Fruit fly (Drosophila melanogaster) whole organism, embryonic: ENCODE measurements around the gene Atat.

Experiments
- Atf-2 ChIP-seq: fragments of 200-800 bp; sonication (Bioruptor generic); optimal IDR thresholded peaks from 2 replicates; lab custom pipeline; 2016; ENCODE audit warnings: missing biosample characterization, missing genetic modification characterization
- CG10267 ChIP-seq: fragments of 200-800 bp; sonication (Bioruptor generic); optimal IDR thresholded peaks from 2 replicates; lab custom pipeline; 2018; ENCODE audit warnings: missing biosample characterization, mild to moderate bottlenecking, missing genetic modification characterization, moderate library complexity
- CG11398 ChIP-seq: fragments of 200-800 bp; sonication (Bioruptor generic); optimal IDR thresholded peaks from 2 replicates; lab custom pipeline; 2016; ENCODE audit warnings: missing biosample characterization, missing genetic modification characterization
- CG12155 ChIP-seq: fragments of 200-800 bp; sonication (Bioruptor generic); optimal IDR thresholded peaks from 3 replicates; lab custom pipeline; 2016; ENCODE audit warnings: missing biosample characterization, missing genetic modification characterization
- CG12236 ChIP-seq: fragments of 200-800 bp; sonication (Bioruptor generic); optimal IDR thresholded peaks from 2 replicates; lab custom pipeline; 2016; ENCODE audit warnings: missing biosample characterization, missing genetic modification characterization
- CG1233 ChIP-seq: fragments of 200-800 bp; sonication (Bioruptor generic); optimal IDR thresholded peaks from 4 replicates; lab custom pipeline; 2018; ENCODE audit warnings: missing biosample characterization, mild to moderate bottlenecking, missing genetic modification characterization
- CG12744 ChIP-seq: fragments of 200-800 bp; sonication (Bioruptor generic); optimal IDR thresholded peaks from 2 replicates; lab custom pipeline; 2016; ENCODE audit warnings: missing biosample characterization, missing genetic modification characterization
- CG12769 ChIP-seq: fragments of 200-800 bp; sonication (Bioruptor generic); optimal IDR thresholded peaks from 2 replicates; lab custom pipeline; 2019; ENCODE audit warnings: missing biosample characterization, mild to moderate bottlenecking, missing genetic modification characterization, moderate library complexity
- CG12942 ChIP-seq: fragments of 200-800 bp; sonication (Bioruptor generic); optimal IDR thresholded peaks from 3 replicates; lab custom pipeline; 2016; ENCODE audit warnings: missing biosample characterization, missing genetic modification characterization
- CG13775 ChIP-seq: fragments of 200-800 bp; sonication (Bioruptor generic); optimal IDR thresholded peaks from 3 replicates; lab custom pipeline; 2017; ENCODE audit warnings: missing biosample characterization, mild to moderate bottlenecking, missing genetic modification characterization
- CG14965 ChIP-seq: fragments of 200-800 bp; sonication (Bioruptor generic); optimal IDR thresholded peaks from 2 replicates; lab custom pipeline; 2016; ENCODE audit warnings: missing biosample characterization, missing genetic modification characterization, borderline replicate concordance
- CG17361 ChIP-seq: fragments of 200-800 bp; sonication (Bioruptor generic); IDR thresholded peaks from 3 replicates; pipeline ENCODE4 v1.3.6; 2022; ENCODE audit warnings: missing biosample characterization, missing genetic modification characterization
- CG18476 ChIP-seq: fragments of 200-800 bp; sonication (Bioruptor generic); optimal IDR thresholded peaks from 2 replicates; lab custom pipeline; 2016; ENCODE audit warnings: missing biosample characterization, mild to moderate bottlenecking, missing genetic modification characterization
- CG2116 ChIP-seq: fragments of 200-800 bp; sonication (Bioruptor generic); optimal IDR thresholded peaks from 3 replicates; lab custom pipeline; 2018; ENCODE audit warnings: missing biosample characterization, mild to moderate bottlenecking, missing genetic modification characterization
- CG32772 ChIP-seq: fragments of 200-800 bp; sonication (Bioruptor generic); IDR thresholded peaks from 2 replicates; pipeline ENCODE4 v1.3.6; 2022; ENCODE audit warnings: missing biosample characterization, missing genetic modification characterization
- CG4854 ChIP-seq: fragments of 200-800 bp; sonication (Bioruptor generic); optimal IDR thresholded peaks from 2 replicates; lab custom pipeline; 2016; ENCODE audit warnings: missing biosample characterization, missing genetic modification characterization, inconsistent platforms
- CG5953 ChIP-seq: fragments of 200-800 bp; sonication (Bioruptor generic); IDR thresholded peaks from 2 replicates; pipeline ENCODE4 v1.3.6; 2022; ENCODE audit warnings: missing biosample characterization, missing genetic modification characterization
- CG9609 ChIP-seq: fragments of 200-800 bp; sonication (Bioruptor generic); optimal IDR thresholded peaks from 3 replicates; lab custom pipeline; 2016; ENCODE audit warnings: missing biosample characterization, missing genetic modification characterization
- CG9876 ChIP-seq: fragments of 200-800 bp; sonication (Bioruptor generic); optimal IDR thresholded peaks from 2 replicates; lab custom pipeline; 2016; ENCODE audit warnings: missing biosample characterization, missing genetic modification characterization
- Dbx ChIP-seq: fragments of 200-800 bp; sonication (Bioruptor generic); IDR thresholded peaks from 3 replicates; pipeline ENCODE4 v1.3.6; 2022; ENCODE audit warnings: missing biosample characterization, missing genetic modification characterization
- Drgx ChIP-seq: fragments of 200-800 bp; sonication (Bioruptor generic); IDR thresholded peaks from 2 replicates; pipeline ENCODE4 v1.3.6; 2022; ENCODE audit warnings: missing biosample characterization, missing genetic modification characterization
- Hand ChIP-seq: fragments of 200-800 bp; sonication (Bioruptor generic); optimal IDR thresholded peaks from 2 replicates; lab custom pipeline; 2017; ENCODE audit warnings: mild to moderate bottlenecking, missing biosample characterization, missing genetic modification reagents, missing genetic modification characterization
- Hmr ChIP-seq: fragments of 200-800 bp; sonication (Bioruptor generic); optimal IDR thresholded peaks from 3 replicates; lab custom pipeline; 2017; ENCODE audit warnings: mild to moderate bottlenecking, missing biosample characterization, missing genetic modification reagents, missing genetic modification characterization
- Lim3 ChIP-seq: fragments of 200-800 bp; sonication (Bioruptor generic); IDR thresholded peaks from 2 replicates; pipeline ENCODE4 v1.3.6; 2022; ENCODE audit warnings: missing biosample characterization, missing genetic modification characterization
- Opbp ChIP-seq: fragments of 200-800 bp; sonication (Bioruptor generic); IDR thresholded peaks from 3 replicates; pipeline ENCODE4 v1.3.6; 2022; ENCODE audit warnings: missing biosample characterization, missing genetic modification characterization; ENCODE audit not compliant: partially characterized antibody
- Optix ChIP-seq: fragments of 200-800 bp; sonication (Bioruptor generic); IDR thresholded peaks from 3 replicates; pipeline ENCODE4 v1.3.6; 2022; ENCODE audit warnings: missing biosample characterization, missing genetic modification characterization
- Ssrp ChIP-seq: fragments of 200-800 bp; sonication (Bioruptor generic); optimal IDR thresholded peaks from 2 replicates; lab custom pipeline; 2018; ENCODE audit warnings: missing biosample characterization, mild to moderate bottlenecking, missing genetic modification characterization, moderate library complexity
- TFAM ChIP-seq: fragments of 200-800 bp; sonication (Bioruptor generic); optimal IDR thresholded peaks from 2 replicates; lab custom pipeline; 2017; ENCODE audit warnings: missing biosample characterization, missing genetic modification characterization, inconsistent platforms
- al ChIP-seq: fragments of 200-800 bp; sonication (Bioruptor generic); IDR thresholded peaks from 2 replicates; pipeline ENCODE4 v1.3.6; 2022; ENCODE audit warnings: missing biosample characterization, missing genetic modification characterization
- amos ChIP-seq: fragments of 200-800 bp; sonication (Bioruptor generic); IDR thresholded peaks from 2 replicates; pipeline ENCODE4 v1.3.6; 2022; ENCODE audit warnings: missing biosample characterization, missing genetic modification characterization; ENCODE audit not compliant: partially characterized antibody
- ato ChIP-seq: fragments of 200-800 bp; sonication (Bioruptor generic); IDR thresholded peaks from 2 replicates; pipeline ENCODE4 v1.3.6; 2022; ENCODE audit warnings: missing biosample characterization, missing genetic modification characterization; ENCODE audit not compliant: partially characterized antibody
- bowl ChIP-seq: fragments of 200-800 bp; sonication (Bioruptor generic); IDR thresholded peaks from 2 replicates; pipeline ENCODE4 v1.3.6; 2022; ENCODE audit warnings: missing biosample characterization, missing genetic modification characterization
- cas ChIP-seq: fragments of 200-800 bp; sonication (Bioruptor generic); IDR thresholded peaks from 2 replicates; pipeline ENCODE4 v1.3.6; 2022; ENCODE audit warnings: missing biosample characterization, missing genetic modification characterization
- chm ChIP-seq: fragments of 200-800 bp; sonication (Bioruptor generic); IDR thresholded peaks from 2 replicates; pipeline ENCODE4 v1.3.6; 2022; ENCODE audit warnings: missing biosample characterization, missing genetic modification characterization
- ci ChIP-seq: fragments of 200-800 bp; sonication (Bioruptor generic); IDR thresholded peaks from 3 replicates; pipeline ENCODE4 v1.3.6; 2022; ENCODE audit warnings: missing biosample characterization, missing genetic modification characterization
- crol ChIP-seq: fragments of 200-800 bp; sonication (Bioruptor generic); IDR thresholded peaks from 2 replicates; pipeline ENCODE4 v1.3.6; 2022; ENCODE audit warnings: missing biosample characterization, missing genetic modification characterization
- dati ChIP-seq: fragments of 200-800 bp; sonication (Bioruptor generic); IDR thresholded peaks from 2 replicates; pipeline ENCODE4 v1.3.6; 2022; ENCODE audit warnings: missing biosample characterization, missing genetic modification characterization
- dm ChIP-seq: fragments of 200-800 bp; sonication (Bioruptor generic); optimal IDR thresholded peaks from 3 replicates; lab custom pipeline; 2016; ENCODE audit warnings: missing biosample characterization, missing genetic modification characterization
- en ChIP-seq: fragments of 200-800 bp; sonication (Bioruptor generic); optimal IDR thresholded peaks from 2 replicates; lab custom pipeline; 2016; ENCODE audit warnings: missing biosample characterization, missing genetic modification characterization
- fd3F ChIP-seq: fragments of 200-800 bp; sonication (Bioruptor generic); optimal IDR thresholded peaks from 2 replicates; lab custom pipeline; 2018; ENCODE audit warnings: missing biosample characterization, mild to moderate bottlenecking, missing genetic modification characterization, moderate library complexity
- gsb ChIP-seq: fragments of 200-800 bp; sonication (Bioruptor generic); IDR thresholded peaks from 2 replicates; pipeline ENCODE4 v1.3.6; 2022; ENCODE audit warnings: missing biosample characterization, missing genetic modification characterization
- hth ChIP-seq: fragments of >200 bp; optimal IDR thresholded peaks from 2 replicates; lab custom pipeline; 2017; ENCODE audit warnings: inconsistent platforms
- knrl ChIP-seq: fragments of 200-800 bp; sonication (Bioruptor generic); IDR thresholded peaks from 3 replicates; pipeline ENCODE4 v1.3.6; 2022; ENCODE audit warnings: missing biosample characterization, missing genetic modification characterization; ENCODE audit not compliant: partially characterized antibody
- maf-S ChIP-seq: fragments of 200-800 bp; sonication (Bioruptor generic); optimal IDR thresholded peaks from 2 replicates; lab custom pipeline; 2016; ENCODE audit warnings: missing biosample characterization, missing genetic modification characterization
- odd ChIP-seq: fragments of 200-800 bp; sonication (Bioruptor generic); optimal IDR thresholded peaks from 2 replicates; lab custom pipeline; 2017; ENCODE audit warnings: missing biosample characterization, mild to moderate bottlenecking, missing genetic modification characterization
- org-1 ChIP-seq: fragments of 200-800 bp; sonication (Bioruptor generic); optimal IDR thresholded peaks from 2 replicates; lab custom pipeline; 2017; ENCODE audit warnings: missing biosample characterization, missing genetic modification characterization
- pb ChIP-seq: fragments of 200-800 bp; sonication (Bioruptor generic); optimal IDR thresholded peaks from 3 replicates; lab custom pipeline; 2016; ENCODE audit warnings: missing biosample characterization, missing genetic modification characterization
- salm ChIP-seq: fragments of 200-800 bp; sonication (Bioruptor generic); optimal IDR thresholded peaks from 2 replicates; lab custom pipeline; 2018; ENCODE audit warnings: missing biosample characterization, mild to moderate bottlenecking, missing genetic modification characterization
- sug ChIP-seq: fragments of 200-800 bp; optimal IDR thresholded peaks from 2 replicates; lab custom pipeline; 2019; ENCODE audit warnings: missing biosample characterization, mild to moderate bottlenecking, missing genetic modification characterization, moderate library complexity
- ttk ChIP-seq: fragments of 200-800 bp; sonication (Bioruptor generic); IDR thresholded peaks from 2 replicates; pipeline ENCODE4 v2.1.2; 2022; ENCODE audit warnings: missing biosample characterization, missing genetic modification characterization
- zen2 ChIP-seq: fragments of 200-800 bp; sonication (Bioruptor generic); IDR thresholded peaks from 3 replicates; pipeline ENCODE4 v1.3.6; 2022; ENCODE audit warnings: missing biosample characterization, missing genetic modification characterization; ENCODE audit not compliant: partially characterized antibody
- zfh2 ChIP-seq: fragments of 200-800 bp; sonication (Bioruptor generic); optimal IDR thresholded peaks from 2 replicates; lab custom pipeline; 2016; ENCODE audit warnings: missing biosample characterization, missing genetic modification characterization

Atat gene

DNA sequence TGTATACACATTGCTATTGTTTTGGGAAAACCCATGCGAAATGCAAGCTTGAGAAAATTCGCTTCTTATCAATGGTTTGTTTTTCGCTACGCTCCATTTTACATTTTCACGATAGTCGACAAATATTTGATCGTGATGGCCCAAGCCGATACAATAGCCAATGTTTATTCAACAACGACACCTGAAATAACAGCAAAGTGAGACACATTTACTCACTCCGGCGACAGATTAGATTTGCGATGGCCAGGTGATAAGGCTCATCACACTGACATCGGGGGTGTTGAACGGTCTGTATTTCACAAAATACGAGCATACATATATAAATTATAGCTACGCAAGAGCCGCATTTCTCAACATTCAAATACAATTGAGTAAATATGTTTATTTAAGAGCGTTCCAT lies 29.4 kb downstream of the Atat start (continued):
- TF ChIP-seq knrl (GFP tag; lab: Robert Waterston, UW) (no peak), bowl (no peak), dati (GFP tag; lab: Robert Waterston, UW) (no peak), al (GFP tag; lab: Robert Waterston, UW) (0 out of 2 replicates have a peak, but pooled peaks have one; percentile 18), org-1 (peak; percentile 80), CG5953 (0 out of 2 replicates have a peak, but pooled peaks have one; percentile 38), cas (GFP tag; lab: Robert Waterston, UW) (peak; percentile 64; the same call in 1 of the 2 replicates), zen2 (GFP tag; lab: Robert Waterston, UW) (no peak), CG18476 (GFP tag; lab: Kevin White, UChicago) (peak; percentile 35), CG10267 (no peak), CG2116 (peak; percentile 11), zfh2 (GFP tag; lab: Kevin White, UChicago) (peak; percentile 16), sug (tag; lab: Kevin White, UChicago) (peak; percentile 68), Drgx (GFP tag; lab: Robert Waterston, UW) (peak; percentile 44), salm (peak; percentile 29), ci (peak; percentile 50; the same call in 2 of the 3 replicates), gsb (GFP tag; lab: Robert Waterston, UW) (peak; percentile 35; the same call in 1 of the 2 replicates), Atf-2 (GFP tag; lab: Kevin White, UChicago) (no peak), CG12942 (GFP tag; lab: Kevin White, UChicago) (peak; percentile 16), TFAM (GFP tag; lab: Kevin White, UChicago) (peak; percentile 33), en (GFP tag; lab: Kevin White, UChicago) (no peak), CG17361 (GFP tag; lab: Robert Waterston, UW) (no peak), CG12744 (GFP tag; lab: Kevin White, UChicago) (peak; percentile 20), CG12236 (GFP tag; lab: Kevin White, UChicago) (peak; percentile 26), CG14965 (peak; percentile 42), chm (GFP tag; lab: Robert Waterston, UW) (peak; percentile 56), Dbx (peak; percentile 83; the same call in 2 of the 3 replicates), Ssrp (no peak), CG11398 (GFP tag; lab: Kevin White, UChicago) (peak; percentile 41), CG12155 (no peak), dm (GFP tag; lab: Kevin White, UChicago) (no peak), Hand (GFP tag; lab: Kevin White, UChicago) (peak; percentile 3), pb (no peak), CG9876 (GFP tag; lab: Kevin White, UChicago) (no peak), maf-S (GFP tag; lab: Kevin White, UChicago) (peak; percentile 24), Opbp (GFP tag; lab: Robert Waterston, UW) (no peak), ttk (no peak), ato (no peak), Lim3 (GFP tag; lab: Robert Waterston, UW) (no peak), fd3F (GFP tag; lab: Kevin White, UChicago) (peak; percentile 50), amos (GFP tag; lab: Robert Waterston, UW) (no peak), CG12769 (tag; lab: Kevin White, UChicago) (peak; percentile 78), Hmr (peak; percentile 87), Optix (no peak), CG1233 (GFP tag; lab: Kevin White, UChicago) (peak; percentile 75), odd (GFP tag; lab: Kevin White, UChicago) (peak; percentile 47), crol (no peak), CG4854 (peak; percentile 66), hth (lab: Kevin White, UChicago) (no peak), CG13775 (GFP tag; lab: Kevin White, UChicago) (peak; percentile 20), CG32772 (GFP tag; lab: Robert Waterston, UW) (no peak), CG9609 (GFP tag; lab: Kevin White, UChicago) (no peak)
